Fruit fly (Drosophila melanogaster) whole organism, adult: ENCODE results near the gene NetA.

Experiments
- CG11617 ChIP-seq: fragments of 200-800 bp; sonication (Bioruptor generic); optimal IDR thresholded peaks from 2 replicates; lab custom pipeline; 2017; ENCODE audit warnings: mild to moderate bottlenecking, missing biosample characterization, missing genetic modification reagents, missing genetic modification characterization
- CG12768 ChIP-seq: fragments of 200-800 bp; sonication (Bioruptor generic); optimal IDR thresholded peaks from 2 replicates; lab custom pipeline; 2017; ENCODE audit warnings: missing biosample characterization, missing genetic modification characterization, mild to moderate bottlenecking, moderate library complexity, missing genetic modification reagents
- CG14711 ChIP-seq: fragments of 200-800 bp; sonication (Bioruptor generic); optimal IDR thresholded peaks from 2 replicates; lab custom pipeline; 2018; ENCODE audit warnings: missing biosample characterization, mild to moderate bottlenecking, missing genetic modification characterization, moderate library complexity
- CG33017 ChIP-seq: fragments of 200-800 bp; sonication (Bioruptor generic); optimal IDR thresholded peaks from 2 replicates; lab custom pipeline; 2018; ENCODE audit warnings: missing biosample characterization, mild to moderate bottlenecking, missing genetic modification characterization, moderate library complexity
- CG5204 ChIP-seq: fragments of 200-800 bp; sonication (Bioruptor generic); optimal IDR thresholded peaks from 2 replicates; lab custom pipeline; 2016; ENCODE audit warnings: missing biosample characterization, missing genetic modification characterization
- CG7045 ChIP-seq: fragments of 200-800 bp; sonication (Bioruptor generic); optimal IDR thresholded peaks from 2 replicates; lab custom pipeline; 2017; ENCODE audit warnings: missing biosample characterization, mild to moderate bottlenecking, missing genetic modification characterization
- CG7101 ChIP-seq: fragments of 200-800 bp; sonication (Bioruptor generic); optimal IDR thresholded peaks from 2 replicates; lab custom pipeline; 2018; ENCODE audit warnings: missing biosample characterization, mild to moderate bottlenecking, missing genetic modification characterization, moderate library complexity
- Clk ChIP-seq: fragments of 200-800 bp; sonication (Bioruptor generic); optimal IDR thresholded peaks from 2 replicates; lab custom pipeline; 2017; ENCODE audit warnings: missing biosample characterization, missing genetic modification characterization
- Crg-1 ChIP-seq: fragments of 200-800 bp; sonication (Bioruptor generic); optimal IDR thresholded peaks from 2 replicates; lab custom pipeline; 2016; ENCODE audit warnings: missing biosample characterization, missing genetic modification characterization
- Hr96 ChIP-seq: fragments of 200-800 bp; sonication (Bioruptor generic); optimal IDR thresholded peaks from 2 replicates; lab custom pipeline; 2016; ENCODE audit warnings: missing biosample characterization, missing genetic modification characterization
- Mnt ChIP-seq: fragments of 200-800 bp; sonication (Bioruptor generic); optimal IDR thresholded peaks from 2 replicates; lab custom pipeline; 2016; ENCODE audit warnings: missing biosample characterization, mild to moderate bottlenecking, missing genetic modification characterization
- bab1 ChIP-seq: fragments of 200-800 bp; sonication (Bioruptor generic); optimal IDR thresholded peaks from 3 replicates; lab custom pipeline; 2019; ENCODE audit warnings: missing biosample characterization, mild to moderate bottlenecking, missing genetic modification characterization, moderate library complexity
- cic ChIP-seq: fragments of 200-800 bp; sonication (Bioruptor generic); optimal IDR thresholded peaks from 2 replicates; lab custom pipeline; 2017; ENCODE audit warnings: missing biosample characterization, mild to moderate bottlenecking, missing genetic modification characterization, moderate library complexity
- cnc ChIP-seq, 2 experiments: fragments of >200 bp; optimal IDR thresholded peaks; 2 replicates each; lab custom pipeline; 2017
- kay ChIP-seq: fragments of 200-800 bp; sonication (Bioruptor generic); peaks from one replicate; lab custom pipeline; 2016; ENCODE audit warnings: missing biosample characterization, missing genetic modification characterization, borderline replicate concordance
- ovo ChIP-seq: fragments of 200-800 bp; sonication (Bioruptor generic); optimal IDR thresholded peaks from 2 replicates; lab custom pipeline; 2016; ENCODE audit warnings: missing biosample characterization, missing genetic modification characterization
- pad ChIP-seq: fragments of 200-800 bp; sonication (Bioruptor generic); optimal IDR thresholded peaks from 3 replicates; lab custom pipeline; 2017; ENCODE audit warnings: missing biosample characterization, missing genetic modification characterization, mild to moderate bottlenecking, moderate library complexity, missing genetic modification reagents
- tj ChIP-seq: fragments of 200-800 bp; sonication (Bioruptor generic); optimal IDR thresholded peaks from 3 replicates; lab custom pipeline; 2017; ENCODE audit warnings: missing biosample characterization, mild to moderate bottlenecking, missing genetic modification characterization, moderate library complexity
- toe ChIP-seq: fragments of 200-800 bp; sonication (Bioruptor generic); optimal IDR thresholded peaks from 2 replicates; lab custom pipeline; 2016; ENCODE audit warnings: missing biosample characterization, missing genetic modification characterization

Gene NetA

DNA sequence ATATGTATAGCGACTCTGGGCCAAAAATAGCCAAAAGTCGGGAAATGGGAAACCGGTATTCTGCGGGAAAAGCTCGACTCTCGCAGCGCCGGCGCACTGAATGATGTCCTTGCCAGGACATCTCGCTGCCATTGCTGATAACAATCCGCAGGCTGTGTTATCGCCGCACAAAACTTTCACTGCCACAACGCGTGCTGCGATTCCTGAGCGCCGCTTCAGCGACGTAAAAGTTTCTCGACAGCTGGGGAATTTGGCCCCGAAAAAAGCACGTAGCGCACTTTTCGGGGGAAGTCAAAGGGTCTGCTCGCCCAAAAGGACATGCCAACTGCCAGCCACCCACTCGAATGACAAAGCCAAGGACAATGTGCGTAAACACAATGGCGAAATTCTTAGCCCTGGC is 54.3 kb downstream of the NetA start:
- TF ChIP-seq cnc (optimal IDR thresholded peaks at IDR 0.05; lab: Kevin White, UChicago): no peak
- no peak for TF ChIP-seq Clk
- TF ChIP-seq CG12768 (GFP tag; lab: Kevin White, UChicago): no peak
- TF ChIP-seq Crg-1: no peak
- TF ChIP-seq CG33017 (tag; lab: Kevin White, UChicago): no peak
- TF ChIP-seq Mnt (GFP tag; lab: Kevin White, UChicago): no peak
- no peak for TF ChIP-seq tj (GFP tag; lab: Kevin White, UChicago)
- no peak for TF ChIP-seq bab1 (GFP tag; lab: Kevin White, UChicago)

DNA sequence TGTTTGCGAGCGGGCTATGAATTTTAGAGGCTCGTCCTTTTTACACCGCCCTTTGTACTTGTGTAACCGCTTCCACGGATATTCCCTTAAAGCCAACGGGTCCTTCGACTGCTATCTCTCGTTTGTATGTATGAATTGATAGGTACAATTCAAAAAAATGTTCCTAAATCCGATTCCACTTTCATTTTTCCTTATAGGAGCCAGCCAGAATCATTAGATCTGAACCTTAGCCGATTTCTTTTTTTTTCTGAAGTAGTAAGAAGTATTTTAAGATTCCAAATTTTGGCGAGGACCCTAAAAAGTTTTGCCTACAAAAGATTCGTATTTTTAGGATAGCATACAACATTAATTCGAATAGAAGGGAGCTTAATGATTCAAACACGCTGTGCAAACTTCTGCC is 55.0 kb downstream of the NetA start:
- TF ChIP-seq Clk: no peak

DNA sequence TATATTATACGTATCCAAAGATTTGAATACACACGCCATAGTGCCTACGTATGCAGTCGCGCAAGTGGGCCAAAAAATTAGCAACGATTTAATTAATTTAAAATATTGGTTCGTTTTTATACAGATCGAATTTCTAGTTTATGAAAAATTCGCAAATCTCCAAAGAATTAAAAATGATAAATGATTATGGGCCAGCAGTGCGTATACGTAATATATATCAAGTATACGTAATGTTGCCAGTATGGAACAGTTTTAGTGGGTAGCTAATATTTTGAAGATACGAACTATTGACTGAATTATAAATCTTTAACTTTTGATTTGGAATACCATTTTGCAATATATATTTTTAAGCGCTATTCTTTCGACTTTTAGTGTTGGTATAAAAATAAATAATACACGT is 60.6 kb downstream of the NetA start:
- TF ChIP-seq ovo (GFP tag; lab: Kevin White, UChicago) (no peak), kay (GFP tag; lab: Kevin White, UChicago) (peak; percentile 29)

DNA sequence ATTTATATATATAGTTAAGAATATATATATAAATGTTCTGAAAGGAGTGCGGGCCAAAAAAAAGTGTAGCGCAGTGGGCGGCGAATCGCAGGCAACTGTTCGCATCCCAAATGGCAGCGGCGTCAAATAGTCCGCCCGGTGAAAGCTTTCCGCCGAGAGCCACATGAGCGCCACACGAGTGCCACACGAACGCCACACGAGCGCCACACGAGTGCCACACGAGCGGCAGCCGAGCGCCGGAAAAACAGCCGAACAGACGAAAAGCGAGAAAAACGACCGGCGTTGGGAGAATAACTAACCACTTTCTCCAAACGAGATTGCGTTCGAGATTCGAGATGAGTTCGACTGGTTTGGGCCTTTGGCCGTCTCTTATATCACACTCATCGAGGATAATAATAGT is 62.2 kb downstream of the NetA start:
- no peak for TF ChIP-seq Clk
- TF ChIP-seq CG7101 (tag; lab: Kevin White, UChicago): no peak
- TF ChIP-seq tj (GFP tag; lab: Kevin White, UChicago): no peak
- no peak for TF ChIP-seq Crg-1
- TF ChIP-seq CG14711 (tag; lab: Kevin White, UChicago): no peak
- TF ChIP-seq Hr96 (GFP tag; lab: Kevin White, UChicago): no peak
- no peak for TF ChIP-seq CG5204 (GFP tag; lab: Kevin White, UChicago)
- no peak for TF ChIP-seq ovo (GFP tag; lab: Kevin White, UChicago)
- no peak for TF ChIP-seq kay (GFP tag; lab: Kevin White, UChicago)
- no peak for TF ChIP-seq cnc (optimal IDR thresholded peaks at IDR 0.05; lab: Kevin White, UChicago)
- TF ChIP-seq CG7045 (GFP tag; lab: Kevin White, UChicago): no peak
- no peak for TF ChIP-seq cic (GFP tag; lab: Kevin White, UChicago)
- TF ChIP-seq Mnt (GFP tag; lab: Kevin White, UChicago): no peak
- no peak for TF ChIP-seq pad
- no peak for TF ChIP-seq CG33017 (tag; lab: Kevin White, UChicago)
- no peak for TF ChIP-seq toe (GFP tag; lab: Kevin White, UChicago)
- no peak for TF ChIP-seq CG11617

DNA sequence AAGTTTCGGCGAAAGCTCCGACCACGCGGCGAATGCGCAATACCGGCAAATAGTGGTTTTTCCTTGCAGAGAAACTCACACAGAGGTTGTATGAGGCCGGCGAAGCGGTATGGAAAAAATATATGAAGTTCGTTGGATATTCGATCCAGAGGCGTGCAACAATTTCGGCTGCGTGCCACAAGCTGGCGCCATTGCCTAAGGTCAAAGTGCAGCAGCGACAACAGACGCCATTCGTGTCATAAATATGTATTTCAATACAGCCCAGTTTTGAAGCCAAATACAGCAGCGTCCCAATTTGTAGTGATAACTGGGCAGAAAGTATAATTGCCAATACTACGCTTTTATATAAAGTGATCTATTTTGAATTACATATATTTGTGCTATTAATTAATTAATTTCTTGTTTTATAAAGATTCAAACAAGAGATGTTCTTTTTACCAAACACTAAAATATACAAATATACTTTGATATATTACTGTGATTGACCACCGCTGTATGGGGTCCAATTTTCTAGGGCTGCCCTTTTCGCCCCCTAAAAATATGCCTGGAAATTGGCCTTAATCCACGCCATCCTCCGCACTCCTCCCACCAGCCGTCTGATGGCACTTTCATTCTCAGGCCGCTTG is 64.6 kb downstream of the NetA start:
- no peak for TF ChIP-seq CG7101 (tag; lab: Kevin White, UChicago)
- TF ChIP-seq CG33017 (tag; lab: Kevin White, UChicago): no peak
- TF ChIP-seq Clk: no peak
- no peak for TF ChIP-seq bab1 (GFP tag; lab: Kevin White, UChicago)
- TF ChIP-seq ovo (GFP tag; lab: Kevin White, UChicago): no peak
- TF ChIP-seq CG14711 (tag; lab: Kevin White, UChicago): no peak
- no peak for TF ChIP-seq cic (GFP tag; lab: Kevin White, UChicago)
- no peak for TF ChIP-seq Mnt (GFP tag; lab: Kevin White, UChicago)
- TF ChIP-seq CG5204 (GFP tag; lab: Kevin White, UChicago): no peak
- TF ChIP-seq CG11617: no peak
- no peak for TF ChIP-seq kay (GFP tag; lab: Kevin White, UChicago)
- TF ChIP-seq pad: no peak

DNA sequence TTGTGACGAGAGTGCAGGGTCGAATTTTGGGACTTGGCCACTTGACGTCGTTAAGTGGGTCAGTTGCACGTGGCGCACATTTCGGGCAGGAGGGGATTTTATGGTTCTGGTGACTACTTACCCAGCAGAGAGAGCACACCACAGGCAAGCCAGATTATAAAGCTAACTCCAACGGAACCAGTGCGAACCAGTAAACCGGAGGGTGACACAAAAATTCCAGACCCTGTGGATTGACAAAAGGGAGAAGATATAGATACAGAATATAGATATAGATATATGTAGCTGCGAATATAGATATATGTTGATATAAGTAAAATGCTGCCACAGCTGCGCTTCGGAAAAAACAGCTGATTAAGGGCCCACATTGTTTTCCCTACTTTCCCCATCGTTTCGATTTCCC is 65.2 kb downstream of the NetA start:
- TF ChIP-seq cnc (optimal IDR thresholded peaks at IDR 0.05; lab: Kevin White, UChicago) (no peak), Hr96 (GFP tag; lab: Kevin White, UChicago) (no peak), CG33017 (tag; lab: Kevin White, UChicago) (no peak), Crg-1 (no peak), kay (GFP tag; lab: Kevin White, UChicago) (peak; percentile 30), Mnt (GFP tag; lab: Kevin White, UChicago) (peak; percentile 22)

DNA sequence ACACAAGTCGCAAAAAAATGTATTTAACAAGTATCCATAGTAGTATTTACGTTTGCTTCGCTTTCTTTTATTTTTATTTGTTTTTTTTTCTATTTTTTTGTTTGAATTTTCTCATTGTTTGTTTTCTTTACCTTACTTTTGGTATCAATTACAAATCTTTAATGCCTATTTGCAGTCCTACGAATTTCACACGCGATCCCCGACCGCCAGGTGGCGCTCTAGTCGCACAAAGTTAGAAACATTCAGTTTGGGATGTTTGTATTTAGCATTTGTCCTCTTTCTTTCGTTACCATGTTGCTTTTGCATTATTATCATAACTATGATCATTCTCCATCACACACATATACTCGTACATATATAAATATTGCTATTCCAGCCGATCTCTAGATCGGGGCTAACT is 68.5 kb downstream of the NetA start:
- TF ChIP-seq CG14711 (tag; lab: Kevin White, UChicago) (no peak), Hr96 (GFP tag; lab: Kevin White, UChicago) (no peak), Mnt (GFP tag; lab: Kevin White, UChicago) (no peak), kay (GFP tag; lab: Kevin White, UChicago) (no peak), CG7101 (tag; lab: Kevin White, UChicago) (no peak), CG33017 (tag; lab: Kevin White, UChicago) (no peak), cnc (optimal IDR thresholded peaks at IDR 0.05; lab: Kevin White, UChicago) (no peak), CG7045 (GFP tag; lab: Kevin White, UChicago) (no peak), toe (GFP tag; lab: Kevin White, UChicago) (no peak)
